Worm (Caenorhabditis elegans): ENCODE data around the gene ttr-39.

Gene ttr-39

ce11 chrIV:10128446-10128845, 38.8 kb upstream of the ttr-39 start:
- TF ChIP-seq K02D7.2 (tag; optimal IDR thresholded peaks at IDR 0.05) (no peak), ceh-24 (tag; optimal IDR thresholded peaks at IDR 0.05) (no peak), fkh-6 (tag; optimal IDR thresholded peaks at IDR 0.05) (no peak), Y22D7AL.16 (tag; optimal IDR thresholded peaks at IDR 0.05) (no peak), gmeb-2 (tag; optimal IDR thresholded peaks at IDR 0.05) (no peak), ama-1 (optimal IDR thresholded peaks at IDR 0.05) (no peak), rnt-1 (tag; optimal IDR thresholded peaks at IDR 0.05) (no peak), C38D4.7 (GFP tag; optimal IDR thresholded peaks at IDR 0.05) (no peak), fax-1 (tag; optimal IDR thresholded peaks at IDR 0.05) (no peak), pqm-1 (tag; optimal IDR thresholded peaks at IDR 0.05) (no peak), fkh-10 (GFP tag; optimal IDR thresholded peaks at IDR 0.05) (no peak), hlh-13 (GFP tag; optimal IDR thresholded peaks at IDR 0.05) (no peak), npax-4 (tag; optimal IDR thresholded peaks at IDR 0.05) (no peak)

DNA sequence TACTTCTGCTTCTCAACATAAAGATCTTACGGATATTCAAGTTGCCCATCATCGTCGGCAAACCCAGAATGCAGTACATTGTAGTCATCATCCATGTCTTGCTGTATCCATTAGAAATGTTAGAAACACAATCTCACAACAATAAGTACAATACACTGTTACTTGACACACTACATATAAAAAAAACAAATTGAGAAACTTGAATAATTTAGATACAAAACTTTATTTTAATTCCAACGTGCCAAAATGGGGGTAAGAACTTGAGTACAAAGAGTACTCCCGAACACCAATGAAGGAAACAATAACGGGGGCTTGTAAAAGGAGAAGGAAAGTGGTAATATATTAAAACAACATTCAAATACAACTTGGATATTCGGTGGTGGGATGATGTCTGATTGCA, 36.9 kb upstream of the ttr-39 start, which contains the start of gene ctf-18:
Gene ctf-18 (minus strand): TSS at position 101 of the 400 bp plus-strand sequence.
- TF ChIP-seq ceh-45 (GFP tag; IDR thresholded peaks at IDR 0.05) (no peak), pax-1 (tag; optimal IDR thresholded peaks at IDR 0.05) (no peak), sdc-2 (tag; optimal IDR thresholded peaks at IDR 0.05) (no peak), ets-4 (tag; optimal IDR thresholded peaks at IDR 0.05) (no peak)

ce11 chrIV:10122205-10122604, 32.5 kb upstream of the ttr-39 start, which contains the start of gene irld-21:
Gene irld-21, minus strand, starts transcription at chrIV:10122305.
- TF ChIP-seq ceh-9 (tag; optimal IDR thresholded peaks at IDR 0.05): no peak
- no peak for TF ChIP-seq nhr-11 (tag; optimal IDR thresholded peaks at IDR 0.05)
- no peak for TF ChIP-seq ceh-14 (tag; optimal IDR thresholded peaks at IDR 0.05)
- TF ChIP-seq ceh-19 (GFP tag; optimal IDR thresholded peaks at IDR 0.05): no peak
- TF ChIP-seq ceh-45 (GFP tag; IDR thresholded peaks at IDR 0.05): no peak
- TF ChIP-seq T23F11.4 (GFP tag; optimal IDR thresholded peaks at IDR 0.05): no peak
- TF ChIP-seq C08G9.2 (tag; optimal IDR thresholded peaks at IDR 0.05): no peak
- TF ChIP-seq ahr-1 (tag; optimal IDR thresholded peaks at IDR 0.05): no peak
- TF ChIP-seq ceh-18 (tag; optimal IDR thresholded peaks at IDR 0.05): no peak
- TF ChIP-seq ceh-31 (tag; optimal IDR thresholded peaks at IDR 0.05): no peak
- TF ChIP-seq eyg-1 (tag; optimal IDR thresholded peaks at IDR 0.05): no peak
- no peak for TF ChIP-seq unc-55 (GFP tag; optimal IDR thresholded peaks at IDR 0.05)
- TF ChIP-seq hlh-15 (tag; optimal IDR thresholded peaks at IDR 0.05): no peak
- TF ChIP-seq ttx-3 (tag; optimal IDR thresholded peaks at IDR 0.05): no peak
- TF ChIP-seq C38D4.7 (GFP tag; optimal IDR thresholded peaks at IDR 0.05): no peak
- no peak for TF ChIP-seq unc-42 (tag; optimal IDR thresholded peaks at IDR 0.05)

- no peak for TF ChIP-seq ceh-24 (tag; optimal IDR thresholded peaks at IDR 0.05)
- no peak for TF ChIP-seq hlh-13 (GFP tag; optimal IDR thresholded peaks at IDR 0.05)
- TF ChIP-seq pax-1 (tag; optimal IDR thresholded peaks at IDR 0.05): no peak
- TF ChIP-seq ttx-3 (tag; optimal IDR thresholded peaks at IDR 0.05): no peak
- no peak for TF ChIP-seq elt-2 (tag; optimal IDR thresholded peaks at IDR 0.05)
- no peak for TF ChIP-seq ceh-19 (GFP tag; optimal IDR thresholded peaks at IDR 0.05)
- no peak for TF ChIP-seq C38D4.7 (GFP tag; optimal IDR thresholded peaks at IDR 0.05)
- no peak for TF ChIP-seq Y22D7AL.16 (tag; optimal IDR thresholded peaks at IDR 0.05)
- TF ChIP-seq ceh-45 (GFP tag; IDR thresholded peaks at IDR 0.05): no peak
- TF ChIP-seq pha-2 (tag; optimal IDR thresholded peaks at IDR 0.05): no peak
- TF ChIP-seq pqm-1 (tag; optimal IDR thresholded peaks at IDR 0.05): no peak
- TF ChIP-seq pha-4 (tag; optimal IDR thresholded peaks at IDR 0.05): no peak
- TF ChIP-seq nhr-232 (tag; optimal IDR thresholded peaks at IDR 0.05): no peak
- no peak for TF ChIP-seq zip-5 (tag; optimal IDR thresholded peaks at IDR 0.05)
- TF ChIP-seq sox-2 (GFP tag; IDR thresholded peaks at IDR 0.05): no peak
- TF ChIP-seq hlh-15 (tag; optimal IDR thresholded peaks at IDR 0.05): no peak
- no peak for TF ChIP-seq hlh-6 (tag; optimal IDR thresholded peaks at IDR 0.05)
- TF ChIP-seq ceh-34 (tag; optimal IDR thresholded peaks at IDR 0.05): no peak
Measured at ce11 chrIV:10116765-10117164, 27.1 kb upstream of the ttr-39 start.
